Fruit fly (Drosophila melanogaster) whole organism: ENCODE measurements around the gene CG45061.

ENCODE experiments used
- Dll ChIP-seq: fragments of >200 bp; optimal IDR thresholded peaks from 2 replicates; lab custom pipeline; 2017
- EcR ChIP-seq, 2 experiments: fragments of >200 bp; optimal IDR thresholded peaks; 2 replicates each; lab custom pipeline; 2017; ENCODE audit warnings: missing biosample characterization in 2 of 2, missing genetic modification characterization in 2 of 2, missing genetic modification reagents in 2 of 2
- pan ChIP-seq: fragments of >200 bp; optimal IDR thresholded peaks from 2 replicates; lab custom pipeline; 2017
- psq ChIP-seq: fragments of >200 bp; optimal IDR thresholded peaks from 2 replicates; lab custom pipeline; 2017
- usp ChIP-seq: fragments of >200 bp; optimal IDR thresholded peaks from 2 replicates; lab custom pipeline; 2017; ENCODE audit warnings: missing biosample characterization, missing genetic modification characterization, mixed read lengths

DNA sequence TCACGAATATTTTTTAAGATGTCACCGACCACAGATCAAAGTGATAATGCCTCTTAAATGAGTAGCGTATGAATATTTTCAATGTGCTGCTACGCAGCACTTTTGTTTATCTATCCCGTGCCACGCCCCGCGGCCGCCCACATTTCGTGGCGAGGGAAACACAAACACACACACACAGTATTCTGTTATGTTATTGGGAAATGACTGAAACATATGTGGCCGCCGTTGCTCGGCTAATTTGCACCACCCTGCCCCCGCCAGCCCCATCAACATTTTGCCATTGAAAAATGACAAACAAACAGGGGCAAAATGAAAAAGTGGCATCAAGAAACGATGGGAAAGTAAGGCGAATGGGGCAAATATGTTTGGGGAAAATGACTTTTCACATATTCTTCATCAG is 5.7 kb upstream of the CG45061 start:
- TF ChIP-seq pan (lab: Kevin White, UChicago), result no peak
- TF ChIP-seq usp (GFP tag; lab: Kevin White, UChicago), result no peak
- TF ChIP-seq psq (lab: Kevin White, UChicago), result no peak
- no peak for TF ChIP-seq EcR (GFP tag; optimal IDR thresholded peaks at IDR 0.05; lab: Kevin White, UChicago)
- no peak for TF ChIP-seq Dll (lab: Kevin White, UChicago)
